Worm (Caenorhabditis elegans) whole organism, dauer: Measurements from ENCODE around the gene glt-1.

Source experiments
- unc-62 ChIP-seq: sonication (generic microtip); optimal IDR thresholded peaks from 2 replicates; lab custom pipeline; 2017; ENCODE audit warnings: missing biosample characterization, missing genetic modification reagents, missing genetic modification characterization

glt-1 gene

ce11 chrX:3495776-3496175 is at the start of gene glt-1:
TSS of gene glt-1 (plus strand) at chrX:3496026.
- TF ChIP-seq unc-62 (GFP tag; lab: Kevin White, UChicago), result no peak

ce11 chrX:3451122-3451521 is 44.7 kb upstream of the glt-1 start, which contains the start of gene ZK813.5:
TSS of gene ZK813.5 (minus strand) at chrX:3451222.
- TF ChIP-seq unc-62 (GFP tag; lab: Kevin White, UChicago), result no peak

DNA sequence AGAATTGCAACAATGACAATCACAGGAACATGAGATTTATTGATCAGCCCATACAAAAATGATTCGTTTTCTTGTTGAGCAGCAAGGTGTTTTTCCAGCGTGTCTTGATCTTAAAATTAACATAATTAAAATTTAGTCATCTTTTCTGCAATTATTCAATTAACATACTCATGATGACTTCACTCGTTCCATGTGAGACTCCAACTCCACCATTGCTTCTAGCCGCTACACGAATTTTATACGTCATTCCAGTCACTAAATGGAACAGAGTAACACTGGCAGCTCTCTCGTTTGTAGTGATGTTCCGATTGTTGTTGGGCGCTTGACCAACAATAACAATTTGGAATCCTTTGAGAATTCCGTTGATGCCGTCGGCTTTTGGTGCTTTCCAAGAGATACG is 42.0 kb upstream of the glt-1 start:
- no peak for TF ChIP-seq unc-62 (GFP tag; lab: Kevin White, UChicago)

- TF ChIP-seq unc-62 (GFP tag; lab: Kevin White, UChicago), result no peak
Measured at ce11 chrX:3455561-3455960, 40.3 kb upstream of the glt-1 start.

- TF ChIP-seq unc-62 (GFP tag; lab: Kevin White, UChicago), result no peak
Measured at ce11 chrX:3462086-3462485, 33.7 kb upstream of the glt-1 start.

ce11 chrX:3463875-3464274 is 32.0 kb upstream of the glt-1 start:
- TF ChIP-seq unc-62 (GFP tag; lab: Kevin White, UChicago), result no peak

DNA sequence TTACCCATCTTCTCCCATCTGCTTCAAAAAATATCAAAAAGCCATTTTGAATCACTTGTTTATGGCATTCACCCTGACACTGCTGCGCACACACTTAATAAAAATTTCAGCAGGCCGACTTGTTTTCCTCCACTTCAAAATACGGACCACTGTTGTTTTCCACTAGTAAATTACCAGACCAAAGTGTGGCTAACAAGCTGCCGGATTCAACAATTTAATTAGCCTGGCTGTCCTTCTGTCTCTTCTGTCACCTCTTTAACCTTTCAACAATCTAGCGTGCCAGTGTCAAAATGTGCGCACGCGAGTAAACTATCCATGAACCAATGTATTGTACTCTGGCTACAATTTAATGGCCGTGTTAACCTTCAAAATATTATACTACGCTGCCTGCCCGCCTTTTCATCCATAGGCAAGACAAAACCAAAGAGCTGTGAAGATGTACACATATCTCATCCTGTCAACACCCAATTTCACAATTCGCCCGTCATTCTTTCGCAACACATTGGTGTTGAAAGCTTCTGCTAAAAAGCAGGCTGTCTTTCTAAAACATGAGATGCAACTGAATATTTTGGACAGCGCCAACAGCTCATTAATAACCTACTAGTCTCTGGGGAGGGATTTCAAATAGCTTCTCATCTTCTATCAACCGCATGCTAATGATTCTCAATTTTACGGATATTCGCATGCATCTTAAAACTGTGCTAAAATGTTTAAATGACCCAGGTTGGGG is 31.4 kb upstream of the glt-1 start:
- no peak for TF ChIP-seq unc-62 (GFP tag; lab: Kevin White, UChicago)

DNA sequence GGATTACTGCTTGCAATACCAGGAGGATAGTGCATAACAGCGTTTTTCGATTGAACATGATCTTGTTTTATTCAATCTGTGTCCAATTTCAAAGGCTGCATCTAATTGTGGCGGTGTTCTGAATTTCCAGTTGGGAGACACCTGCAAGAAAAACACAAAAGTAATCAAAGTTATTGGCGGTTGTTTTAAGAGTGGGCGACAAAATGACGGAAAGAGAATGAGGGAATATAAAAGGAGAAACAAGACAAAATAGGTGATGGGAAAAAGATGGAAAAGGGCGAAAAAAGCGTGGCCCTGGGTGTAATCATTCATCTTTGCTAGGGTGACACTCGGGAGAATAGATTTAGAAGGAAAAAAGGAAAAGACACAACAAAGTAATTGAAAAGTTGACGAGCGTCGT is 30.0 kb upstream of the glt-1 start, which contains the start of the genes ZK377.15 and sax-3:
Gene ZK377.15, minus strand, starts transcription at position 101 of the 400 bp plus-strand sequence.
Gene sax-3, minus strand, starts transcription at position 143 of the 400 bp plus-strand sequence.
- TF ChIP-seq unc-62 (GFP tag; lab: Kevin White, UChicago), result no peak

- TF ChIP-seq unc-62 (GFP tag; lab: Kevin White, UChicago), result no peak
Measured at ce11 chrX:3467004-3467761, 28.6 kb upstream of the glt-1 start.

DNA sequence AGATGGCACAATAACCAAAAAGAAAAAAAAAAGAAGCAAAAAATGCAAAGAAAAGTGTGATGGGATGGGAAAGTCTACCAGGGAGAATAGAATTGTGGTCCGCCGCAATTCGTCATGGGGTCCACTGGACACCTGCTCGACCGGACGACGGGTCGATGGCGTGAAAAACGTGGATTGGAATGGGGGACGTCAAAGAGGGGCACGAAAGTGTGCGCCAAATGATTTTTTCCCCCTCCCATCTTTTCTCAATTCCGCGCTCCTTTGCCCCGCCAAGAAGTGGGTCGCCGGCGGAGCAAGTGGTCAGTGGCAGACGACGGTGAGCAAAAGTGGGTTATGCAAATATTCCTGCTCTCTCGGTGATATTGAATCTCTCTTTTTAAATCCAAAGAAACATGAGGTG is 27.9 kb upstream of the glt-1 start:
- no peak for TF ChIP-seq unc-62 (GFP tag; lab: Kevin White, UChicago)

ce11 chrX:3469332-3469731 is 26.5 kb upstream of the glt-1 start:
- no peak for TF ChIP-seq unc-62 (GFP tag; lab: Kevin White, UChicago)

ce11 chrX:3470307-3470706 is 25.5 kb upstream of the glt-1 start:
- no peak for TF ChIP-seq unc-62 (GFP tag; lab: Kevin White, UChicago)

- no peak for TF ChIP-seq unc-62 (GFP tag; lab: Kevin White, UChicago)
Measured at ce11 chrX:3472226-3472625, 23.6 kb upstream of the glt-1 start.

ce11 chrX:3473793-3474192 is 22.0 kb upstream of the glt-1 start:
- no peak for TF ChIP-seq unc-62 (GFP tag; lab: Kevin White, UChicago)

- TF ChIP-seq unc-62 (GFP tag; lab: Kevin White, UChicago), result no peak
Measured at ce11 chrX:3479950-3480349, 15.9 kb upstream of the glt-1 start, which contains the start of gene wrt-6. TSS of gene wrt-6 (plus strand) at chrX:3480250.

ce11 chrX:3488074-3488688 is 7.6 kb upstream of the glt-1 start:
- no peak for TF ChIP-seq unc-62 (GFP tag; lab: Kevin White, UChicago)
